Fruit fly (Drosophila melanogaster) whole organism, embryonic: ENCODE data around the gene CG42579.

Source experiments
- B-H1 ChIP-seq: fragments of 200-800 bp; sonication (Bioruptor generic); IDR thresholded peaks from 3 replicates; pipeline ENCODE4 v1.3.6; 2022; ENCODE audit warnings: missing biosample characterization, missing genetic modification characterization
- Bgb ChIP-seq: fragments of 200-800 bp; sonication (Bioruptor generic); IDR thresholded peaks from 2 replicates; pipeline ENCODE4 v1.3.6; 2022; ENCODE audit warnings: missing biosample characterization, missing genetic modification characterization; ENCODE audit not compliant: partially characterized antibody
- CG10565 ChIP-seq: fragments of 200-800 bp; sonication (Bioruptor generic); optimal IDR thresholded peaks from 3 replicates; lab custom pipeline; 2016; ENCODE audit warnings: missing biosample characterization, mild to moderate bottlenecking, missing genetic modification characterization
- CG11085 ChIP-seq: fragments of 200-800 bp; sonication (Bioruptor generic); IDR thresholded peaks from 2 replicates; pipeline ENCODE4 v1.3.6; 2022; ENCODE audit warnings: missing biosample characterization, missing genetic modification characterization
- CG13424 ChIP-seq: fragments of 200-800 bp; sonication (Bioruptor generic); optimal IDR thresholded peaks from 2 replicates; lab custom pipeline; 2019; ENCODE audit warnings: missing biosample characterization, mild to moderate bottlenecking, missing genetic modification characterization, moderate library complexity
- CG14965 ChIP-seq: fragments of 200-800 bp; sonication (Bioruptor generic); optimal IDR thresholded peaks from 2 replicates; lab custom pipeline; 2016; ENCODE audit warnings: missing biosample characterization, missing genetic modification characterization, borderline replicate concordance
- CG15269 ChIP-seq: fragments of 200-800 bp; sonication (Bioruptor generic); optimal IDR thresholded peaks from 2 replicates; lab custom pipeline; 2018; ENCODE audit warnings: missing biosample characterization, mild to moderate bottlenecking, missing genetic modification characterization, moderate library complexity
- CG17612 ChIP-seq: fragments of 200-800 bp; sonication (Bioruptor generic); IDR thresholded peaks from 2 replicates; pipeline ENCODE4 v1.3.6; 2022; ENCODE audit warnings: missing biosample characterization, missing genetic modification characterization
- CG18011 ChIP-seq: fragments of 200-800 bp; sonication (Bioruptor generic); optimal IDR thresholded peaks from 2 replicates; lab custom pipeline; 2017; ENCODE audit warnings: missing biosample characterization, missing genetic modification characterization, mild to moderate bottlenecking, moderate library complexity, missing genotype
- CG1832 ChIP-seq: fragments of 200-800 bp; sonication (Bioruptor generic); optimal IDR thresholded peaks from 2 replicates; lab custom pipeline; 2017; ENCODE audit warnings: missing biosample characterization, mild to moderate bottlenecking, missing genetic modification characterization, inconsistent platforms
- CG2116 ChIP-seq: fragments of 200-800 bp; sonication (Bioruptor generic); optimal IDR thresholded peaks from 3 replicates; lab custom pipeline; 2018; ENCODE audit warnings: missing biosample characterization, mild to moderate bottlenecking, missing genetic modification characterization
- CG2875 ChIP-seq: fragments of 200-800 bp; sonication (Bioruptor generic); optimal IDR thresholded peaks from 2 replicates; lab custom pipeline; 2017; ENCODE audit warnings: missing biosample characterization, mild to moderate bottlenecking, missing genetic modification characterization, missing genetic modification reagents
- CG30020 ChIP-seq: fragments of 200-800 bp; optimal IDR thresholded peaks from 2 replicates; lab custom pipeline; 2019; ENCODE audit warnings: missing biosample characterization, mild to moderate bottlenecking, missing genetic modification characterization, moderate library complexity
- CG30403 ChIP-seq: fragments of 200-800 bp; sonication (Bioruptor generic); optimal IDR thresholded peaks from 3 replicates; lab custom pipeline; 2016; ENCODE audit warnings: missing biosample characterization, missing genetic modification characterization
- CG3163 ChIP-seq: fragments of 200-800 bp; sonication (Bioruptor generic); optimal IDR thresholded peaks from 3 replicates; lab custom pipeline; 2016; ENCODE audit warnings: missing biosample characterization, missing genetic modification characterization
- CG32532 ChIP-seq: fragments of 200-800 bp; sonication (Bioruptor generic); IDR thresholded peaks from 2 replicates; pipeline ENCODE4 v1.3.6; 2022; ENCODE audit warnings: missing biosample characterization, missing genetic modification characterization
- CG4360 ChIP-seq: fragments of 200-800 bp; sonication (Bioruptor generic); IDR thresholded peaks from 2 replicates; pipeline ENCODE4 v1.3.6; 2022; ENCODE audit warnings: missing biosample characterization, missing genetic modification characterization
- CG43689 ChIP-seq: fragments of 200-800 bp; sonication (Bioruptor generic); IDR thresholded peaks from 2 replicates; pipeline ENCODE4 v1.3.6; 2022; ENCODE audit warnings: missing biosample characterization, missing genetic modification characterization
- D19B ChIP-seq: fragments of 200-800 bp; sonication (Bioruptor generic); optimal IDR thresholded peaks from 2 replicates; lab custom pipeline; 2017; ENCODE audit warnings: missing biosample characterization, mild to moderate bottlenecking, missing genetic modification characterization
- Dad ChIP-seq: fragments of 200-800 bp; sonication (Bioruptor generic); optimal IDR thresholded peaks from 3 replicates; lab custom pipeline; 2016; ENCODE audit warnings: missing biosample characterization, missing genetic modification characterization
- Doc2 ChIP-seq: fragments of 200-800 bp; sonication (Bioruptor generic); IDR thresholded peaks from 2 replicates; pipeline ENCODE4 v1.3.6; 2022; ENCODE audit warnings: missing biosample characterization, missing genetic modification characterization
- Dp ChIP-seq: fragments of 200-800 bp; sonication (Bioruptor generic); optimal IDR thresholded peaks from 2 replicates; lab custom pipeline; 2018; ENCODE audit warnings: missing biosample characterization, mild to moderate bottlenecking, missing genetic modification characterization, moderate library complexity
- HLH54F ChIP-seq: fragments of 200-800 bp; sonication (Bioruptor generic); optimal IDR thresholded peaks from 3 replicates; lab custom pipeline; 2016; ENCODE audit warnings: missing biosample characterization, missing genetic modification characterization
- Hsf ChIP-seq: fragments of 200-800 bp; sonication (Bioruptor generic); optimal IDR thresholded peaks from 3 replicates; lab custom pipeline; 2016; ENCODE audit warnings: missing biosample characterization, missing genetic modification characterization
- Med ChIP-seq: fragments of 200-800 bp; sonication (Bioruptor generic); peaks from one replicate; lab custom pipeline; 2016; ENCODE audit warnings: missing biosample characterization, missing genetic modification characterization, mild to moderate bottlenecking, inconsistent platforms, moderate library complexity
- Pdp1 ChIP-seq, 2 experiments: fragments of 200-800 bp; sonication (Bioruptor generic); optimal IDR thresholded peaks; 3 replicates each; lab custom pipeline; 2016; ENCODE audit warnings: missing biosample characterization in 2 of 2, missing genetic modification characterization in 2 of 2, mild to moderate bottlenecking in 1 of 2, moderate library complexity in 1 of 2
- Sox100B ChIP-seq: fragments of 200-800 bp; sonication (Bioruptor generic); optimal IDR thresholded peaks from 3 replicates; lab custom pipeline; 2018; ENCODE audit warnings: missing biosample characterization, mild to moderate bottlenecking, missing genetic modification characterization
- Sry-β ChIP-seq: fragments of 200-800 bp; sonication (Bioruptor generic); optimal IDR thresholded peaks from 2 replicates; lab custom pipeline; 2018; ENCODE audit warnings: missing biosample characterization, mild to moderate bottlenecking, missing genetic modification characterization, moderate library complexity
- Ssrp ChIP-seq: fragments of 200-800 bp; sonication (Bioruptor generic); optimal IDR thresholded peaks from 2 replicates; lab custom pipeline; 2018; ENCODE audit warnings: missing biosample characterization, mild to moderate bottlenecking, missing genetic modification characterization, moderate library complexity
- Trl ChIP-seq, 3 experiments: fragments of >200 bp in 2 of 3; fragments of 200-800 bp in 1 of 3; sonication (Bioruptor generic) in 1 of 3; optimal IDR thresholded peaks; 2 replicates in 1 of 3; 3 replicates in 2 of 3; lab custom pipeline; 2016 to 2017; ENCODE audit warnings: missing biosample characterization in 1 of 3, missing genetic modification characterization in 1 of 3
- btn ChIP-seq: fragments of 200-800 bp; sonication (Bioruptor generic); optimal IDR thresholded peaks from 2 replicates; lab custom pipeline; 2016; ENCODE audit warnings: missing biosample characterization, missing genetic modification characterization
- cas ChIP-seq: fragments of 200-800 bp; sonication (Bioruptor generic); IDR thresholded peaks from 2 replicates; pipeline ENCODE4 v1.3.6; 2022; ENCODE audit warnings: missing biosample characterization, missing genetic modification characterization
- corto ChIP-seq: fragments of 200-800 bp; sonication (Bioruptor generic); optimal IDR thresholded peaks from 2 replicates; lab custom pipeline; 2016; ENCODE audit warnings: missing biosample characterization, mild to moderate bottlenecking, missing genetic modification characterization, moderate library complexity
- emc ChIP-seq: fragments of 200-800 bp; sonication (Bioruptor generic); optimal IDR thresholded peaks from 2 replicates; lab custom pipeline; 2016; ENCODE audit warnings: missing biosample characterization, missing genetic modification characterization
- en ChIP-seq: fragments of 200-800 bp; sonication (Bioruptor generic); optimal IDR thresholded peaks from 2 replicates; lab custom pipeline; 2016; ENCODE audit warnings: missing biosample characterization, missing genetic modification characterization
- fd96Cb ChIP-seq: fragments of 200-800 bp; sonication (Bioruptor generic); optimal IDR thresholded peaks from 2 replicates; lab custom pipeline; 2018; ENCODE audit warnings: missing biosample characterization, mild to moderate bottlenecking, missing genetic modification characterization, moderate library complexity
- gfzf ChIP-seq: fragments of 200-800 bp; sonication (Bioruptor generic); optimal IDR thresholded peaks from 2 replicates; lab custom pipeline; 2016; ENCODE audit warnings: missing biosample characterization, mild to moderate bottlenecking, missing genetic modification characterization, moderate library complexity
- grn ChIP-seq: fragments of 200-800 bp; sonication (Bioruptor generic); optimal IDR thresholded peaks from 3 replicates; lab custom pipeline; 2017; ENCODE audit warnings: missing biosample characterization, missing genetic modification characterization
- kni ChIP-seq: fragments of 200-800 bp; sonication (Bioruptor generic); optimal IDR thresholded peaks from 3 replicates; lab custom pipeline; 2017; ENCODE audit warnings: mild to moderate bottlenecking, missing biosample characterization, missing genetic modification reagents, missing genetic modification characterization
- luna ChIP-seq: fragments of 200-800 bp; sonication (Bioruptor generic); optimal IDR thresholded peaks from 2 replicates; lab custom pipeline; 2016; ENCODE audit warnings: missing biosample characterization, missing genetic modification characterization
- mam ChIP-seq: fragments of 200-800 bp; sonication (Bioruptor generic); optimal IDR thresholded peaks from 3 replicates; lab custom pipeline; 2016; ENCODE audit warnings: missing biosample characterization, missing genetic modification characterization
- otp ChIP-seq: fragments of 200-800 bp; sonication (Bioruptor generic); IDR thresholded peaks from 3 replicates; pipeline ENCODE4, ENCODE4 v1.3.6; 2022; ENCODE audit warnings: missing biosample characterization, missing genetic modification characterization
- phol ChIP-seq: fragments of 200-800 bp; sonication (Bioruptor generic); optimal IDR thresholded peaks from 3 replicates; lab custom pipeline; 2018; ENCODE audit warnings: missing biosample characterization, mild to moderate bottlenecking, missing genetic modification characterization, moderate library complexity
- salm ChIP-seq: fragments of 200-800 bp; sonication (Bioruptor generic); optimal IDR thresholded peaks from 2 replicates; lab custom pipeline; 2018; ENCODE audit warnings: missing biosample characterization, mild to moderate bottlenecking, missing genetic modification characterization
- sd ChIP-seq: fragments of 200-800 bp; sonication (Bioruptor generic); optimal IDR thresholded peaks from 3 replicates; lab custom pipeline; 2018; ENCODE audit warnings: missing biosample characterization, mild to moderate bottlenecking, missing genetic modification characterization, moderate library complexity
- slbo ChIP-seq: fragments of 200-800 bp; sonication (Bioruptor generic); IDR thresholded peaks from 2 replicates; pipeline ENCODE4 v1.3.6; 2022; ENCODE audit warnings: missing biosample characterization, missing genetic modification characterization
- slp2 ChIP-seq: fragments of 200-800 bp; sonication (Bioruptor generic); optimal IDR thresholded peaks from 2 replicates; lab custom pipeline; 2016; ENCODE audit warnings: missing biosample characterization, missing genetic modification characterization
- sug ChIP-seq: fragments of 200-800 bp; optimal IDR thresholded peaks from 2 replicates; lab custom pipeline; 2019; ENCODE audit warnings: missing biosample characterization, mild to moderate bottlenecking, missing genetic modification characterization, moderate library complexity
- tin ChIP-seq: fragments of 200-800 bp; sonication (Bioruptor generic); optimal IDR thresholded peaks from 3 replicates; lab custom pipeline; 2016; ENCODE audit warnings: missing biosample characterization, missing genetic modification characterization
- tll ChIP-seq, 2 experiments: fragments of 200-800 bp in 1 of 2; fragments of >200 bp in 1 of 2; sonication (Bioruptor generic) in 1 of 2; optimal IDR thresholded peaks; 2 replicates each; lab custom pipeline; 2017 to 2019; ENCODE audit warnings: missing biosample characterization in 2 of 2, missing genetic modification characterization in 2 of 2, mild to moderate bottlenecking in 1 of 2, moderate library complexity in 1 of 2
- z ChIP-seq: fragments of 200-800 bp; sonication (Bioruptor generic); IDR thresholded peaks from 3 replicates; pipeline ENCODE4 v1.3.6; 2022; ENCODE audit warnings: missing biosample characterization, missing genetic modification characterization

Gene CG42579

DNA sequence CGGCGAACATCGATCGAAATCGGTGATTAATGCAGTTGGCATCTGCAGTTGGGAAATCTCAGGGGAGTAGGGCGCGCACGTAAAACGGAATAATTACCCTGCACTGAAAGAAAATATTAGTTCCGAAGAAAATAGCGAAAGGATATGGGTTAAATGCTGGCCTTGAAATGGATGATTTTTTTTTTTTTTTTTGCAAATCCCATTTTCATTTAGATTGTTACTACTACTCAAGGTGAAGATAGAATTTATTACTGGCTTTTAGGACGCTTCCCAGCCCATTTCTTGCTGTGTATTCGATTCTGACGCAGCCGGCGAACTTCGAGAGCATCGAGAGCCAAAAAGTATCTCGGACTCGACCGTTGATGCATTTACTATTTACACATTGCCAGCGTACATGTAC is 8.4 kb upstream of the CG42579 start (continued):
- TF ChIP-seq CG10565 (GFP tag; lab: Kevin White, UChicago) (no peak), emc (GFP tag; lab: Kevin White, UChicago) (no peak), tll (GFP tag; optimal IDR thresholded peaks at IDR 0.05; lab: Kevin White, UChicago) (no peak), CG2116 (GFP tag; lab: Kevin White, UChicago) (no peak), CG14965 (no peak), en (GFP tag; lab: Kevin White, UChicago) (peak; percentile 13), z (GFP tag; lab: Robert Waterston, UW) (no peak), CG15269 (tag; lab: Kevin White, UChicago) (peak; percentile 55), slp2 (peak; percentile 32), Ssrp (tag; lab: Kevin White, UChicago) (peak; percentile 20), D19B (no peak), CG4360 (GFP tag; lab: Robert Waterston, UW) (no peak), kni (GFP tag; lab: Kevin White, UChicago) (no peak), CG2875 (GFP tag; lab: Kevin White, UChicago) (peak; percentile 21), Sox100B (GFP tag; lab: Kevin White, UChicago) (peak; percentile 42), Trl (optimal IDR thresholded peaks at IDR 0.05; lab: Kevin White, UChicago) (no peak), Trl (GFP tag; optimal IDR thresholded peaks at IDR 0.05; lab: Kevin White, UChicago) (no peak), phol (tag; lab: Kevin White, UChicago) (peak; percentile 47), Med (peak; percentile 52), luna (GFP tag; lab: Kevin White, UChicago) (no peak), HLH54F (GFP tag; lab: Kevin White, UChicago) (no peak), CG18011 (GFP tag; lab: Kevin White, UChicago) (no peak), salm (tag; lab: Kevin White, UChicago) (no peak), cas (GFP tag; lab: Robert Waterston, UW) (no peak), CG30403 (GFP tag; lab: Kevin White, UChicago) (peak; percentile 44), btn (GFP tag; lab: Kevin White, UChicago) (peak; percentile 20), otp (GFP tag; lab: Robert Waterston, UW) (no peak), slbo (GFP tag; lab: Robert Waterston, UW) (peak; percentile 68), Dp (GFP tag; lab: Kevin White, UChicago) (no peak), CG17612 (GFP tag; lab: Robert Waterston, UW) (no peak), CG1832 (GFP tag; lab: Kevin White, UChicago) (no peak), Sry-β (GFP tag; lab: Kevin White, UChicago) (no peak), fd96Cb (peak; percentile 46), Bgb (GFP tag; lab: Robert Waterston, UW) (no peak), CG43689 (GFP tag; lab: Robert Waterston, UW) (no peak), B-H1 (GFP tag; lab: Robert Waterston, UW) (peak; percentile 25; the same call in 1 of the 3 replicates), mam (GFP tag; lab: Kevin White, UChicago) (peak; percentile 36), sd (no peak), CG32532 (GFP tag; lab: Robert Waterston, UW) (0 out of 2 replicates have a peak, but pooled peaks have one; percentile 13), CG30020 (tag; lab: Kevin White, UChicago) (no peak), Doc2 (GFP tag; lab: Robert Waterston, UW) (no peak), Pdp1 (GFP tag; optimal IDR thresholded peaks at IDR 0.05; lab: Kevin White, UChicago) (peak; percentile 20), sug (tag; lab: Kevin White, UChicago) (no peak), tin (GFP tag; lab: Kevin White, UChicago) (peak; percentile 28), CG3163 (peak; percentile 7), corto (GFP tag; lab: Kevin White, UChicago) (no peak), CG11085 (GFP tag; lab: Robert Waterston, UW) (no peak), Hsf (GFP tag; lab: Kevin White, UChicago) (peak; percentile 39), Dad (GFP tag; lab: Kevin White, UChicago) (no peak), gfzf (GFP tag; lab: Kevin White, UChicago) (no peak), grn (GFP tag; lab: Kevin White, UChicago) (no peak), CG13424 (tag; lab: Kevin White, UChicago) (peak; percentile 51)
